Worm (Caenorhabditis elegans) whole organism, L4 larva: ENCODE data around the gene ser-2.
A peak's percentile ranks its signal among the peaks of the same experiment; 100 is the strongest.

ENCODE experiments used
- F26F4.8 ChIP-seq: fragments of 200-800 bp; sonication (Bioruptor generic); conservative IDR thresholded peaks from 2 replicates; pipeline ENCODE4 v1.3.6; 2022; ENCODE audit warnings: missing genetic modification characterization, missing compliant biosample characterization
- T20F7.1 ChIP-seq: fragments of 200-800 bp; sonication (Bioruptor generic); optimal IDR thresholded peaks from 2 replicates; lab custom pipeline; 2018; ENCODE audit warnings: mild to moderate bottlenecking, missing genetic modification characterization, missing compliant biosample characterization
- Y5F2A.4 ChIP-seq: fragments of 200-800 bp; sonication (Bioruptor generic); optimal IDR thresholded peaks from 2 replicates; lab custom pipeline; 2018; ENCODE audit warnings: mild to moderate bottlenecking, missing genetic modification characterization, missing compliant biosample characterization
- Y75B8A.6 ChIP-seq: fragments of 200-800 bp; sonication (Bioruptor generic); IDR thresholded peaks from 2 replicates; pipeline ENCODE4 v1.3.6; 2022; ENCODE audit warnings: missing genetic modification reagents, missing genetic modification characterization, missing compliant biosample characterization
- aha-1 ChIP-seq: fragments of 150-350 bp; peaks from one replicate; lab custom pipeline; 2014; ENCODE audit warnings: missing biosample characterization, missing genetic modification characterization
- aly-2 ChIP-seq: sonication (generic microtip); optimal IDR thresholded peaks from 2 replicates; lab custom pipeline; 2018; ENCODE audit warnings: missing biosample characterization, missing genetic modification characterization
- ceh-28 ChIP-seq: fragments of 150-350 bp; optimal IDR thresholded peaks from 2 replicates; lab custom pipeline; 2014; ENCODE audit warnings: missing biosample characterization, missing genetic modification reagents, missing genetic modification characterization
- ceh-44 ChIP-seq: fragments of 200-800 bp; sonication (Bioruptor generic); IDR thresholded peaks from 2 replicates; pipeline ENCODE4 v1.3.6; 2022; ENCODE audit warnings: missing genetic modification reagents, missing genetic modification characterization, missing compliant biosample characterization
- ceh-82 ChIP-seq: sonication (generic microtip); optimal IDR thresholded peaks from 2 replicates; lab custom pipeline; 2017; ENCODE audit warnings: missing biosample characterization, missing genetic modification characterization
- ces-1 ChIP-seq: fragments of 150-350 bp; sonication (generic microtip); optimal IDR thresholded peaks from 4 replicates; lab custom pipeline; 2014; ENCODE audit warnings: missing biosample characterization, missing genetic modification reagents, missing genetic modification characterization
- cey-2 ChIP-seq: sonication (generic microtip); optimal IDR thresholded peaks from 3 replicates; lab custom pipeline; 2017; ENCODE audit warnings: missing genetic modification characterization, mild to moderate bottlenecking, missing compliant biosample characterization, antibody characterized with exemption, borderline replicate concordance; ENCODE audit not compliant: insufficient read depth
- ctbp-1 ChIP-seq: fragments of 200-800 bp; sonication (Bioruptor generic); IDR thresholded peaks from 2 replicates; pipeline ENCODE4 v1.3.6; 2022; ENCODE audit warnings: missing genetic modification reagents, missing genetic modification characterization, missing compliant biosample characterization
- daf-16 ChIP-seq, 3 experiments: sonication (generic microtip); optimal IDR thresholded peaks; 2 replicates each; lab custom pipeline; 2016 to 2017; ENCODE audit warnings: missing genetic modification characterization in 3 of 3, missing genetic modification reagents in 3 of 3, mild to moderate bottlenecking in 2 of 3, missing compliant biosample characterization in 2 of 3, missing biosample characterization in 1 of 3, moderate library complexity in 1 of 3
- dmd-6 ChIP-seq: fragments of 200-800 bp; sonication (Bioruptor generic); IDR thresholded peaks from 2 replicates; pipeline ENCODE4 v1.3.6; 2022; ENCODE audit warnings: missing genetic modification reagents, missing genetic modification characterization, missing compliant biosample characterization
- dpl-1 ChIP-seq: fragments of 150-350 bp; optimal IDR thresholded peaks from 2 replicates; lab custom pipeline; 2014; ENCODE audit warnings: missing biosample characterization, missing genetic modification reagents, missing genetic modification characterization
- duxl-1 ChIP-seq: sonication (generic microtip); optimal IDR thresholded peaks from 2 replicates; lab custom pipeline; 2016; ENCODE audit warnings: mild to moderate bottlenecking, missing genetic modification characterization, moderate library complexity, missing compliant biosample characterization; ENCODE audit not compliant: poor library complexity
- dve-1 ChIP-seq: sonication (generic microtip); optimal IDR thresholded peaks from 2 replicates; lab custom pipeline; 2017; ENCODE audit warnings: antibody characterized with exemption, mild to moderate bottlenecking, missing genetic modification characterization, missing compliant biosample characterization; ENCODE audit not compliant: insufficient read depth
- egl-43 ChIP-seq: fragments of 200-800 bp; sonication (Bioruptor generic); IDR thresholded peaks from 2 replicates; pipeline ENCODE4 v1.3.6; 2022; ENCODE audit warnings: missing genetic modification reagents, missing genetic modification characterization, missing compliant biosample characterization
- fkh-10 ChIP-seq: fragments of 150-350 bp; optimal IDR thresholded peaks from 2 replicates; lab custom pipeline; 2014; ENCODE audit warnings: missing biosample characterization, missing genetic modification reagents, missing genetic modification characterization
- hlh-11 ChIP-seq: fragments of 200-800 bp; sonication (Bioruptor generic); optimal IDR thresholded peaks from 2 replicates; lab custom pipeline; 2018; ENCODE audit warnings: mild to moderate bottlenecking, missing genetic modification characterization, missing compliant biosample characterization
- jun-1 ChIP-seq: fragments of 150-350 bp; optimal IDR thresholded peaks from 2 replicates; lab custom pipeline; 2014; ENCODE audit warnings: missing biosample characterization, missing genetic modification reagents, missing genetic modification characterization
- lim-7 ChIP-seq: fragments of 200-800 bp; sonication (Bioruptor generic); IDR thresholded peaks from 2 replicates; pipeline ENCODE4 v1.3.6; 2022; ENCODE audit warnings: missing genetic modification characterization, missing compliant biosample characterization
- lin-13 ChIP-seq: fragments of 150-350 bp; optimal IDR thresholded peaks from 2 replicates; lab custom pipeline; 2014; ENCODE audit warnings: missing biosample characterization, missing genetic modification reagents, missing genetic modification characterization
- lin-15B ChIP-seq: fragments of 150-350 bp; sonication (generic microtip); optimal IDR thresholded peaks from 3 replicates; lab custom pipeline; 2014; ENCODE audit warnings: missing biosample characterization, missing genetic modification characterization
- lir-3 ChIP-seq: sonication (generic microtip); optimal IDR thresholded peaks from 2 replicates; lab custom pipeline; 2016; ENCODE audit warnings: mild to moderate bottlenecking, missing genetic modification characterization, missing compliant biosample characterization
- lsy-2 ChIP-seq, 2 experiments: fragments of 150-350 bp in 1 of 2; sonication (generic microtip) in 1 of 2; optimal IDR thresholded peaks; 2 replicates each; lab custom pipeline; 2014 to 2017; ENCODE audit warnings: missing biosample characterization in 2 of 2, missing genetic modification characterization in 2 of 2
- mdl-1 ChIP-seq, 2 experiments: fragments of 150-350 bp in 1 of 2; sonication (generic microtip) in 1 of 2; optimal IDR thresholded peaks; 2 replicates each; lab custom pipeline; 2014 to 2017; ENCODE audit warnings: missing biosample characterization in 2 of 2, missing genetic modification characterization in 2 of 2
- mes-2 ChIP-seq: sonication (generic microtip); optimal IDR thresholded peaks from 2 replicates; lab custom pipeline; 2016; ENCODE audit warnings: missing genotype, mild to moderate bottlenecking, missing genetic modification characterization, missing compliant biosample characterization; ENCODE audit not compliant: poor library complexity, severe bottlenecking
- nhr-28 ChIP-seq: fragments of 150-350 bp; optimal IDR thresholded peaks from 2 replicates; lab custom pipeline; 2014; ENCODE audit warnings: missing biosample characterization, missing genetic modification characterization
- nhr-42 ChIP-seq: fragments of 200-800 bp; sonication (Bioruptor generic); IDR thresholded peaks from 2 replicates; pipeline ENCODE4 v1.3.6; 2022; ENCODE audit warnings: missing genetic modification characterization, missing compliant biosample characterization
- nhr-6 ChIP-seq: fragments of 150-350 bp; optimal IDR thresholded peaks from 2 replicates; lab custom pipeline; 2014; ENCODE audit warnings: missing biosample characterization, missing genetic modification characterization
- nhr-77 ChIP-seq: fragments of 150-350 bp; optimal IDR thresholded peaks from 2 replicates; lab custom pipeline; 2014; ENCODE audit warnings: missing biosample characterization, missing genetic modification characterization
- php-3 ChIP-seq: fragments of 200-800 bp; sonication (Bioruptor generic); IDR thresholded peaks from 2 replicates; pipeline ENCODE4 v1.3.6; 2022; ENCODE audit warnings: missing genetic modification reagents, missing genetic modification characterization, missing compliant biosample characterization
- pqm-1 ChIP-seq: sonication (generic microtip); optimal IDR thresholded peaks from 2 replicates; lab custom pipeline; 2017; ENCODE audit warnings: missing biosample characterization, missing genetic modification characterization
- saeg-2 ChIP-seq: fragments of 200-800 bp; sonication (Bioruptor generic); IDR thresholded peaks from 2 replicates; pipeline ENCODE4 v1.3.6; 2022; ENCODE audit warnings: missing genetic modification reagents, missing genetic modification characterization, missing compliant biosample characterization
- skn-1 ChIP-seq: fragments of 150-350 bp; optimal IDR thresholded peaks from 2 replicates; lab custom pipeline; 2014; ENCODE audit warnings: missing biosample characterization, missing genetic modification characterization
- snpc-1.2 ChIP-seq: fragments of 200-800 bp; sonication (Bioruptor generic); IDR thresholded peaks from 2 replicates; pipeline ENCODE4 v1.3.6; 2022; ENCODE audit warnings: missing genetic modification reagents, missing genetic modification characterization, missing compliant biosample characterization
- spr-1 ChIP-seq: sonication (generic microtip); optimal IDR thresholded peaks from 2 replicates; lab custom pipeline; 2016; ENCODE audit warnings: mild to moderate bottlenecking, missing genetic modification characterization, missing compliant biosample characterization
- spr-3 ChIP-seq: fragments of 200-800 bp; sonication (Bioruptor generic); optimal IDR thresholded peaks from 2 replicates; lab custom pipeline; 2018; ENCODE audit warnings: mild to moderate bottlenecking, missing genetic modification characterization, missing compliant biosample characterization
- tag-97 ChIP-seq: fragments of 200-800 bp; sonication (Bioruptor generic); IDR thresholded peaks from 2 replicates; pipeline ENCODE4 v1.3.6; 2022; ENCODE audit warnings: missing genetic modification characterization, missing compliant biosample characterization
- tra-1 ChIP-seq: fragments of 200-800 bp; sonication (Bioruptor generic); IDR thresholded peaks from 2 replicates; pipeline ENCODE4 v1.3.6; 2022; ENCODE audit warnings: missing genetic modification reagents, missing genetic modification characterization, missing compliant biosample characterization
- unc-39 ChIP-seq: sonication (generic microtip); optimal IDR thresholded peaks from 2 replicates; lab custom pipeline; 2017; ENCODE audit warnings: missing biosample characterization, missing genetic modification characterization
- zfp-2 ChIP-seq: sonication (generic microtip); optimal IDR thresholded peaks from 2 replicates; lab custom pipeline; 2016; ENCODE audit warnings: mild to moderate bottlenecking, missing genetic modification characterization, missing compliant biosample characterization
- zfp-3 ChIP-seq: fragments of 200-800 bp; sonication (Bioruptor generic); conservative IDR thresholded peaks from 2 replicates; pipeline ENCODE4 v1.3.6; 2022; ENCODE audit warnings: missing genetic modification reagents, missing genetic modification characterization, missing compliant biosample characterization
- zip-2 ChIP-seq: fragments of 150-350 bp; optimal IDR thresholded peaks from 2 replicates; lab custom pipeline; 2014; ENCODE audit warnings: missing biosample characterization, missing genetic modification characterization

Gene ser-2

ce11 chrX:15276774-15277173, 26.0 kb downstream of the ser-2 start (continued):
- TF ChIP-seq nhr-28: peak; percentile 81
- no peak for TF ChIP-seq ceh-44 (GFP tag; lab: Robert Waterston, UW)
- peak; percentile 14 for TF ChIP-seq spr-1 (tag; lab: Kevin White, UChicago)
- TF ChIP-seq T20F7.1 (GFP tag; lab: Kevin White, UChicago): no peak
- peak; percentile 56 for TF ChIP-seq nhr-6

ce11 chrX:15276241-15276640, 26.5 kb downstream of the ser-2 start:
- TF ChIP-seq nhr-28 (peak; percentile 87), tra-1 (GFP tag; lab: Robert Waterston, UW) (peak; percentile 29; the same call in 1 of the 2 replicates), nhr-77 (tag; lab: Kevin White, UChicago) (peak; percentile 5), cey-2 (no peak), aly-2 (tag; lab: Kevin White, UChicago) (no peak), daf-16 (GFP tag; optimal IDR thresholded peaks at IDR 0.05; lab: Kevin White, UChicago) (no peak), daf-16 (tag; optimal IDR thresholded peaks at IDR 0.05; lab: Kevin White, UChicago) (peak; percentile 76), dmd-6 (GFP tag; lab: Robert Waterston, UW) (peak; percentile 69), jun-1 (tag; lab: Kevin White, UChicago) (no peak), php-3 (GFP tag; lab: Robert Waterston, UW) (no peak), lim-7 (GFP tag; lab: Robert Waterston, UW) (no peak), spr-3 (no peak), skn-1 (tag; lab: Kevin White, UChicago) (no peak), pqm-1 (tag; lab: Kevin White, UChicago) (peak; percentile 94), mes-2 (tag; lab: Kevin White, UChicago) (peak; percentile 25), lir-3 (no peak), ceh-28 (tag; lab: Kevin White, UChicago) (no peak), fkh-10 (no peak), ces-1 (GFP tag; lab: Kevin White, UChicago) (no peak)

- TF ChIP-seq unc-39 (tag; lab: Kevin White, UChicago): no peak
- peak; percentile 72 for TF ChIP-seq nhr-6
- TF ChIP-seq dpl-1: peak; percentile 35
- peak; percentile 98 for TF ChIP-seq hlh-11 (tag; lab: Kevin White, UChicago)
- peak; percentile 74 to 81 for TF ChIP-seq lsy-2 (tag; optimal IDR thresholded peaks at IDR 0.05; lab: Kevin White, UChicago)
- TF ChIP-seq F26F4.8 (GFP tag; lab: Robert Waterston, UW): no peak
- 0 out of 2 replicates have a peak, but pooled peaks have one; percentile 16 for TF ChIP-seq snpc-1.2 (GFP tag; lab: Robert Waterston, UW)
- TF ChIP-seq skn-1 (tag; lab: Kevin White, UChicago): no peak
- TF ChIP-seq egl-43 (GFP tag; lab: Robert Waterston, UW): no peak
- TF ChIP-seq lir-3: peak; percentile 33
- TF ChIP-seq ctbp-1 (GFP tag; lab: Robert Waterston, UW): peak; percentile 83
- TF ChIP-seq Y5F2A.4 (GFP tag; lab: Kevin White, UChicago): peak; percentile 48
- TF ChIP-seq zfp-3 (GFP tag; lab: Robert Waterston, UW): 0 out of 2 replicates have a peak, but pooled peaks have one; percentile 44
- peak; percentile 52 to 95 for TF ChIP-seq mdl-1 (tag; optimal IDR thresholded peaks at IDR 0.05; lab: Kevin White, UChicago)
- no peak for TF ChIP-seq nhr-42
- no peak for TF ChIP-seq lin-15B (tag; lab: Kevin White, UChicago)
- peak; percentile 90 for TF ChIP-seq lin-13 (GFP tag; lab: Kevin White, UChicago)
- TF ChIP-seq ceh-28 (tag; lab: Kevin White, UChicago): no peak
- TF ChIP-seq saeg-2: 0 out of 2 replicates have a peak, but pooled peaks have one; percentile 46
- peak; percentile 21 for TF ChIP-seq fkh-10
- no peak for TF ChIP-seq tag-97 (GFP tag; lab: Robert Waterston, UW)
- TF ChIP-seq lim-7 (GFP tag; lab: Robert Waterston, UW): no peak
- TF ChIP-seq duxl-1 (tag; lab: Kevin White, UChicago): no peak
- no peak for TF ChIP-seq ceh-82 (tag; lab: Kevin White, UChicago)
- peak; percentile 100 for TF ChIP-seq aha-1
- TF ChIP-seq Y75B8A.6 (GFP tag; lab: Robert Waterston, UW): no peak
- TF ChIP-seq zip-2 (tag; lab: Kevin White, UChicago): no peak
- peak; percentile 52 for TF ChIP-seq spr-3
- TF ChIP-seq zfp-2: no peak
- TF ChIP-seq dve-1 (tag; lab: Kevin White, UChicago): peak; percentile 95
Observed at ce11 chrX:15274827-15275761, 27.7 kb downstream of the ser-2 start.
